Fruit fly (Drosophila melanogaster) whole organism, embryonic: ENCODE results near the gene Z600.

Experiments used
- Ada2b ChIP-seq: fragments of 200-800 bp; sonication (Bioruptor generic); IDR thresholded peaks from 2 replicates; pipeline ENCODE4 v1.3.6; 2022; ENCODE audit warnings: missing biosample characterization, missing genetic modification characterization
- CG10209 ChIP-seq: fragments of 200-800 bp; sonication (Bioruptor generic); optimal IDR thresholded peaks from 3 replicates; lab custom pipeline; 2017; ENCODE audit warnings: missing biosample characterization, mild to moderate bottlenecking, missing genetic modification characterization, missing genetic modification reagents
- CG10267 ChIP-seq: fragments of 200-800 bp; sonication (Bioruptor generic); optimal IDR thresholded peaks from 2 replicates; lab custom pipeline; 2018; ENCODE audit warnings: missing biosample characterization, mild to moderate bottlenecking, missing genetic modification characterization, moderate library complexity
- CG10543 ChIP-seq: fragments of 200-800 bp; sonication (Bioruptor generic); optimal IDR thresholded peaks from 3 replicates; lab custom pipeline; 2017; ENCODE audit warnings: missing biosample characterization, mild to moderate bottlenecking, missing genetic modification characterization, moderate library complexity
- CG11398 ChIP-seq: fragments of 200-800 bp; sonication (Bioruptor generic); optimal IDR thresholded peaks from 2 replicates; lab custom pipeline; 2016; ENCODE audit warnings: missing biosample characterization, missing genetic modification characterization
- CG11504 ChIP-seq: fragments of 200-800 bp; sonication (Bioruptor generic); optimal IDR thresholded peaks from 3 replicates; lab custom pipeline; 2019; ENCODE audit warnings: missing biosample characterization, mild to moderate bottlenecking, missing genetic modification characterization, moderate library complexity
- CG12104 ChIP-seq: fragments of 200-800 bp; sonication (Bioruptor generic); optimal IDR thresholded peaks from 3 replicates; lab custom pipeline; 2016; ENCODE audit warnings: missing biosample characterization, missing genetic modification characterization
- CG12299 ChIP-seq: fragments of 200-800 bp; sonication (Bioruptor generic); optimal IDR thresholded peaks from 2 replicates; lab custom pipeline; 2018; ENCODE audit warnings: missing biosample characterization, mild to moderate bottlenecking, missing genetic modification characterization
- CG13424 ChIP-seq: fragments of 200-800 bp; sonication (Bioruptor generic); optimal IDR thresholded peaks from 2 replicates; lab custom pipeline; 2019; ENCODE audit warnings: missing biosample characterization, mild to moderate bottlenecking, missing genetic modification characterization, moderate library complexity
- CG14050 ChIP-seq: fragments of 200-800 bp; sonication (Bioruptor generic); IDR thresholded peaks from 3 replicates; pipeline ENCODE4 v1.3.6; 2022; ENCODE audit warnings: missing biosample characterization, missing genetic modification characterization
- CG15514 ChIP-seq: fragments of 200-800 bp; sonication (Bioruptor generic); optimal IDR thresholded peaks from 3 replicates; lab custom pipeline; 2017; ENCODE audit warnings: missing biosample characterization, missing genetic modification characterization, mild to moderate bottlenecking, moderate library complexity, missing genetic modification reagents
- CG16813 ChIP-seq: fragments of 200-800 bp; sonication (Bioruptor generic); IDR thresholded peaks from 3 replicates; pipeline ENCODE4 v1.3.6; 2022; ENCODE audit warnings: missing biosample characterization, missing genetic modification characterization; ENCODE audit not compliant: partially characterized antibody
- CG17829 ChIP-seq: fragments of 200-800 bp; optimal IDR thresholded peaks from 2 replicates; lab custom pipeline; 2019; ENCODE audit warnings: missing biosample characterization, mild to moderate bottlenecking, missing genetic modification characterization, moderate library complexity
- CG2678 ChIP-seq: fragments of 200-800 bp; sonication (Bioruptor generic); optimal IDR thresholded peaks from 3 replicates; lab custom pipeline; 2019; ENCODE audit warnings: missing biosample characterization, mild to moderate bottlenecking, missing genetic modification characterization, moderate library complexity
- CG2712 ChIP-seq: fragments of 200-800 bp; optimal IDR thresholded peaks from 3 replicates; lab custom pipeline; 2019; ENCODE audit warnings: missing biosample characterization, mild to moderate bottlenecking, missing genetic modification characterization, moderate library complexity
- CG3065 ChIP-seq: fragments of 200-800 bp; sonication (Bioruptor generic); optimal IDR thresholded peaks from 2 replicates; lab custom pipeline; 2016; ENCODE audit warnings: missing biosample characterization, missing genetic modification characterization
- CG32532 ChIP-seq: fragments of 200-800 bp; sonication (Bioruptor generic); IDR thresholded peaks from 2 replicates; pipeline ENCODE4 v1.3.6; 2022; ENCODE audit warnings: missing biosample characterization, missing genetic modification characterization
- CG34422 ChIP-seq: fragments of 200-800 bp; sonication (Bioruptor generic); IDR thresholded peaks from 3 replicates; pipeline ENCODE4 v1.3.6; 2022; ENCODE audit warnings: missing biosample characterization, missing genetic modification characterization
- CG43689 ChIP-seq: fragments of 200-800 bp; sonication (Bioruptor generic); IDR thresholded peaks from 2 replicates; pipeline ENCODE4 v1.3.6; 2022; ENCODE audit warnings: missing biosample characterization, missing genetic modification characterization
- CG4854 ChIP-seq: fragments of 200-800 bp; sonication (Bioruptor generic); optimal IDR thresholded peaks from 2 replicates; lab custom pipeline; 2016; ENCODE audit warnings: missing biosample characterization, missing genetic modification characterization, inconsistent platforms
- CG6175 ChIP-seq: fragments of 200-800 bp; sonication (Bioruptor generic); IDR thresholded peaks from 3 replicates; pipeline ENCODE4 v1.3.6; 2022; ENCODE audit warnings: missing biosample characterization, missing genetic modification characterization
- CG6813 ChIP-seq: fragments of 200-800 bp; sonication (Bioruptor generic); optimal IDR thresholded peaks from 2 replicates; lab custom pipeline; 2017; ENCODE audit warnings: missing biosample characterization, missing genetic modification characterization, mild to moderate bottlenecking, moderate library complexity, missing genetic modification reagents
- CG7556 ChIP-seq: fragments of 200-800 bp; sonication (Bioruptor generic); optimal IDR thresholded peaks from 2 replicates; lab custom pipeline; 2017; ENCODE audit warnings: missing biosample characterization, mild to moderate bottlenecking, missing genetic modification characterization
- CG8281 ChIP-seq: fragments of 200-800 bp; sonication (Bioruptor generic); optimal IDR thresholded peaks from 2 replicates; lab custom pipeline; 2018; ENCODE audit warnings: missing biosample characterization, mild to moderate bottlenecking, missing genetic modification characterization, moderate library complexity
- CHES-1-like ChIP-seq: fragments of 200-800 bp; sonication (Bioruptor generic); optimal IDR thresholded peaks from 2 replicates; lab custom pipeline; 2016; ENCODE audit warnings: missing biosample characterization, missing genetic modification characterization
- Deaf1 ChIP-seq: fragments of 200-800 bp; optimal IDR thresholded peaks from 3 replicates; lab custom pipeline; 2019; ENCODE audit warnings: missing biosample characterization, mild to moderate bottlenecking, missing genetic modification characterization, moderate library complexity
- Dfd ChIP-seq, 2 experiments: fragments of >200 bp; optimal IDR thresholded peaks; 2 replicates each; lab custom pipeline; 2017; ENCODE audit warnings: missing biosample characterization in 2 of 2, missing genetic modification characterization in 2 of 2
- Dp ChIP-seq: fragments of 200-800 bp; sonication (Bioruptor generic); optimal IDR thresholded peaks from 2 replicates; lab custom pipeline; 2018; ENCODE audit warnings: missing biosample characterization, mild to moderate bottlenecking, missing genetic modification characterization, moderate library complexity
- E2f1 ChIP-seq: fragments of 200-800 bp; sonication (Bioruptor generic); IDR thresholded peaks from 2 replicates; pipeline ENCODE4 v1.3.6; 2022; ENCODE audit warnings: missing biosample characterization, missing genetic modification characterization
- Fer1 ChIP-seq: fragments of 200-800 bp; sonication (Bioruptor generic); optimal IDR thresholded peaks from 2 replicates; lab custom pipeline; 2017; ENCODE audit warnings: missing biosample characterization, mild to moderate bottlenecking, missing genetic modification characterization
- HLH3B ChIP-seq: fragments of 200-800 bp; sonication (Bioruptor generic); IDR thresholded peaks from 2 replicates; pipeline ENCODE4 v1.3.6; 2022; ENCODE audit warnings: missing biosample characterization, missing genetic modification characterization
- Kr ChIP-seq: fragments of 200-800 bp; sonication (Bioruptor generic); optimal IDR thresholded peaks from 2 replicates; lab custom pipeline; 2017; ENCODE audit warnings: missing biosample characterization, mild to moderate bottlenecking, missing genetic modification characterization
- Poxn ChIP-seq: fragments of 200-800 bp; sonication (Bioruptor generic); IDR thresholded peaks from 2 replicates; pipeline ENCODE4 v1.3.6; 2022; ENCODE audit warnings: missing biosample characterization, missing genetic modification characterization
- Stat92E ChIP-seq, 3 experiments: fragments of >200 bp in 2 of 3; fragments of 200-800 bp in 1 of 3; sonication (Bioruptor generic) in 1 of 3; optimal IDR thresholded peaks; 2 replicates each; lab custom pipeline; 2017 to 2019; ENCODE audit warnings: missing biosample characterization in 3 of 3, missing genetic modification characterization in 3 of 3, mild to moderate bottlenecking in 1 of 3, moderate library complexity in 1 of 3
- abd-A ChIP-seq: fragments of 200-800 bp; sonication (Bioruptor generic); optimal IDR thresholded peaks from 3 replicates; lab custom pipeline; 2019; ENCODE audit warnings: missing biosample characterization, mild to moderate bottlenecking, missing genetic modification characterization, moderate library complexity
- cato ChIP-seq: fragments of 200-800 bp; sonication (Bioruptor generic); optimal IDR thresholded peaks from 2 replicates; lab custom pipeline; 2016; ENCODE audit warnings: missing biosample characterization, missing genetic modification characterization, borderline replicate concordance
- croc ChIP-seq: fragments of 200-800 bp; sonication (Bioruptor generic); conservative IDR thresholded peaks from 3 replicates; pipeline ENCODE4 v1.3.6; 2022; ENCODE audit warnings: missing biosample characterization, missing genetic modification characterization
- cwo ChIP-seq: fragments of 200-800 bp; sonication (Bioruptor generic); optimal IDR thresholded peaks from 3 replicates; lab custom pipeline; 2017; ENCODE audit warnings: missing biosample characterization, missing genetic modification characterization, mild to moderate bottlenecking, moderate library complexity, missing genetic modification reagents
- dysf ChIP-seq: fragments of 200-800 bp; sonication (Bioruptor generic); IDR thresholded peaks from 3 replicates; pipeline ENCODE4 v1.3.6; 2022; ENCODE audit warnings: missing biosample characterization, missing genetic modification characterization
- esg ChIP-seq: fragments of 200-800 bp; sonication (Bioruptor generic); conservative IDR thresholded peaks from 2 replicates; pipeline ENCODE4 v1.3.6; 2022; ENCODE audit warnings: missing biosample characterization, missing genetic modification characterization
- fd64A ChIP-seq: fragments of 200-800 bp; sonication (Bioruptor generic); optimal IDR thresholded peaks from 3 replicates; lab custom pipeline; 2018; ENCODE audit warnings: missing biosample characterization, mild to moderate bottlenecking, missing genetic modification characterization
- grn ChIP-seq: fragments of 200-800 bp; sonication (Bioruptor generic); optimal IDR thresholded peaks from 3 replicates; lab custom pipeline; 2017; ENCODE audit warnings: missing biosample characterization, missing genetic modification characterization
- gsb-n ChIP-seq: fragments of 200-800 bp; sonication (Bioruptor generic); optimal IDR thresholded peaks from 3 replicates; lab custom pipeline; 2018; ENCODE audit warnings: missing biosample characterization, mild to moderate bottlenecking, missing genetic modification characterization
- lilli ChIP-seq: fragments of 200-800 bp; sonication (Bioruptor generic); optimal IDR thresholded peaks from 3 replicates; lab custom pipeline; 2016; ENCODE audit warnings: missing biosample characterization, missing genetic modification characterization
- pum ChIP-seq: fragments of 200-800 bp; sonication (Bioruptor generic); optimal IDR thresholded peaks from 2 replicates; lab custom pipeline; 2016; ENCODE audit warnings: missing biosample characterization, missing genetic modification characterization
- ranshi ChIP-seq: fragments of 200-800 bp; sonication (Bioruptor generic); IDR thresholded peaks from 2 replicates; pipeline ENCODE4 v1.3.6; 2022; ENCODE audit warnings: missing biosample characterization, missing genetic modification characterization
- run ChIP-seq: fragments of 200-800 bp; sonication (Bioruptor generic); optimal IDR thresholded peaks from 3 replicates; lab custom pipeline; 2018; ENCODE audit warnings: missing biosample characterization, mild to moderate bottlenecking, missing genetic modification characterization
- sens-2 ChIP-seq: fragments of 200-800 bp; sonication (Bioruptor generic); IDR thresholded peaks from 2 replicates; pipeline ENCODE4 v1.3.6; 2022; ENCODE audit warnings: missing biosample characterization, missing genetic modification characterization
- sisA ChIP-seq: fragments of 200-800 bp; sonication (Bioruptor generic); IDR thresholded peaks from 2 replicates; pipeline ENCODE4 v1.3.6; 2022; ENCODE audit warnings: missing biosample characterization, missing genetic modification characterization
- wor ChIP-seq: fragments of 200-800 bp; sonication (Bioruptor generic); IDR thresholded peaks from 2 replicates; pipeline ENCODE4 v1.3.6; 2022; ENCODE audit warnings: missing biosample characterization, missing genetic modification characterization

Z600 gene

DNA sequence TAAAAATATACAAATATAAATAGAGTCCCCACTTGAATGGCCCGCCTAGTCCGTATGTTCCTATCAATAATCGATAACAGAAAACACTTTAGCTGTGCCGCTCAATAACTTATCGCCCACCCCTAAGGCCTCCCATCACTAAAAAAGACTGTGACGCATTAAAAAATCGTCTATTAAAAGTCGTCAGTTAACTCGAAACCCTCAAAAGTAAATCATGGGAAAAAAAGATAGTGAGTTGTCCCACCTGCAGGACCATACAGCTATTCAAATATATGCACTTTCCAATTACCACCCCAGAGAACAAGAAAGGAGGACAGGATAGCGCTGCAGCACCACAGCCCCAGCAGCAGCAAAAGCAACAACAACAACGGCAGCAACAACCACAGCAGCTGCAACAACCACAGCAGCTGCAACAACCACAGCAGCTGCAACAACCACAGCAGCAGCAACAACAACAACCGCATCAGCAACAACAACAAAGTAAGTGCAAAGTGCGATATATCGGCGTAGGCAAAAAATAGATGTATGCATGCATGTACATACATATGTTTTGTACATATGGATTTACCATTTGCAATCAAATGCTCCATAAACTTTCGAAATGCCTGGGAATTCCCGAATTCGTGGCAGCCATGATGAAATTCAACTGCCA, 45.3 kb downstream of the Z600 start, which contains the start of gene AGO2 (continued):
- TF ChIP-seq CG11398 (GFP tag; lab: Kevin White, UChicago) (peak; percentile 8), CG11504 (peak; percentile 76), CG15514 (peak; percentile 66), CG2712 (tag; lab: Kevin White, UChicago) (peak; percentile 6), CG2678 (tag; lab: Kevin White, UChicago) (no peak), pum (GFP tag; lab: Kevin White, UChicago) (no peak), E2f1 (no peak), HLH3B (GFP tag; lab: Robert Waterston, UW) (no peak), CG3065 (no peak), run (tag; lab: Kevin White, UChicago) (no peak), CG10209 (GFP tag; lab: Kevin White, UChicago) (no peak), cwo (peak; percentile 19), wor (GFP tag; lab: Robert Waterston, UW) (no peak), dysf (GFP tag; lab: Robert Waterston, UW) (no peak), Dp (GFP tag; lab: Kevin White, UChicago) (peak; percentile 92), croc (GFP tag; lab: Robert Waterston, UW) (no peak), CG43689 (GFP tag; lab: Robert Waterston, UW) (no peak), Dfd (GFP tag; optimal IDR thresholded peaks at IDR 0.05; lab: Kevin White, UChicago) (no peak), grn (GFP tag; lab: Kevin White, UChicago) (no peak), sisA (GFP tag; lab: Robert Waterston, UW) (no peak), abd-A (no peak), CG12299 (tag; lab: Kevin White, UChicago) (peak; percentile 24), CG7556 (GFP tag; lab: Kevin White, UChicago) (no peak), sens-2 (no peak), Fer1 (GFP tag; lab: Kevin White, UChicago) (peak; percentile 13), CG14050 (no peak), CG13424 (tag; lab: Kevin White, UChicago) (peak; percentile 8), CG6813 (GFP tag; lab: Kevin White, UChicago) (no peak), CG10267 (tag; lab: Kevin White, UChicago) (peak; percentile 41), CG4854 (GFP tag; lab: Kevin White, UChicago) (no peak), CG34422 (GFP tag; lab: Robert Waterston, UW) (peak; percentile 76; the same call in 1 of the 3 replicates), Kr (GFP tag; lab: Kevin White, UChicago) (no peak), CG8281 (no peak), esg (no peak), fd64A (GFP tag; lab: Kevin White, UChicago) (no peak), CG6175 (GFP tag; lab: Robert Waterston, UW) (no peak), gsb-n (tag; lab: Kevin White, UChicago) (no peak), CG17829 (tag; lab: Kevin White, UChicago) (peak; percentile 62), CG16813 (GFP tag; lab: Robert Waterston, UW) (peak; percentile 68; the same call in 2 of the 3 replicates), cato (GFP tag; lab: Kevin White, UChicago) (no peak), CG10543 (no peak), CG32532 (GFP tag; lab: Robert Waterston, UW) (no peak), ranshi (GFP tag; lab: Robert Waterston, UW) (no peak), CG12104 (no peak), Stat92E (GFP tag; optimal IDR thresholded peaks at IDR 0.05; lab: Kevin White, UChicago) (peak in 1 of 3 experiments; percentile 78), Ada2b (GFP tag; lab: Robert Waterston, UW) (no peak), Deaf1 (no peak), Poxn (GFP tag; lab: Robert Waterston, UW) (no peak), CHES-1-like (GFP tag; lab: Kevin White, UChicago) (peak; percentile 54), lilli (GFP tag; lab: Kevin White, UChicago) (peak; percentile 30)
